Worm (Caenorhabditis elegans) whole organism, L3 larva: Measurements from ENCODE around the gene Y62H9A.5.

ENCODE experiments used
- R02D3.7 ChIP-seq: fragments of 150-350 bp; optimal IDR thresholded peaks from 2 replicates; lab custom pipeline; 2014; ENCODE audit warnings: missing biosample characterization, missing genetic modification characterization
- ZK546.5 ChIP-seq: sonication (generic microtip); optimal IDR thresholded peaks from 2 replicates; lab custom pipeline; 2017; ENCODE audit warnings: missing biosample characterization, missing genetic modification characterization
- aly-2 ChIP-seq: fragments of 150-350 bp; optimal IDR thresholded peaks from 2 replicates; lab custom pipeline; 2014; ENCODE audit warnings: missing biosample characterization, missing genetic modification characterization
- ama-1 ChIP-seq: fragments of 150-350 bp; optimal IDR thresholded peaks from 2 replicates; lab custom pipeline; 2018
- ceh-16 ChIP-seq: sonication (generic microtip); optimal IDR thresholded peaks from 2 replicates; lab custom pipeline; 2017; ENCODE audit warnings: missing biosample characterization, missing genetic modification characterization
- ceh-28 ChIP-seq: fragments of 150-350 bp; optimal IDR thresholded peaks from 2 replicates; lab custom pipeline; 2014; ENCODE audit warnings: missing biosample characterization, missing genetic modification reagents, missing genetic modification characterization
- ceh-82 ChIP-seq: fragments of 150-350 bp; optimal IDR thresholded peaks from 2 replicates; lab custom pipeline; 2014; ENCODE audit warnings: missing biosample characterization, missing genetic modification characterization
- egl-27 ChIP-seq: sonication (generic microtip); optimal IDR thresholded peaks from 4 replicates; lab custom pipeline; 2017; ENCODE audit warnings: missing biosample characterization, missing genetic modification reagents, missing genetic modification characterization
- egl-5 ChIP-seq: fragments of 150-350 bp; optimal IDR thresholded peaks from 2 replicates; lab custom pipeline; 2017; ENCODE audit warnings: missing biosample characterization, missing genetic modification reagents, missing genetic modification characterization, inconsistent platforms
- elt-1 ChIP-seq: fragments of 150-350 bp; optimal IDR thresholded peaks from 2 replicates; lab custom pipeline; 2014; ENCODE audit warnings: missing biosample characterization, missing genetic modification characterization
- eor-1 ChIP-seq, 2 experiments: fragments of 150-350 bp; optimal IDR thresholded peaks; 2 replicates each; lab custom pipeline; 2014 to 2018; ENCODE audit warnings: missing biosample characterization in 2 of 2, missing genetic modification characterization in 2 of 2
- fkh-2 ChIP-seq: fragments of 150-350 bp; optimal IDR thresholded peaks from 2 replicates; lab custom pipeline; 2014; ENCODE audit warnings: missing biosample characterization, missing genetic modification reagents, missing genetic modification characterization
- fos-1 ChIP-seq: fragments of 150-350 bp; optimal IDR thresholded peaks from 2 replicates; lab custom pipeline; 2014; ENCODE audit warnings: missing biosample characterization, missing genetic modification characterization
- hmg-11 ChIP-seq: sonication (generic microtip); optimal IDR thresholded peaks from 2 replicates; lab custom pipeline; 2016; ENCODE audit warnings: missing genetic modification characterization, missing compliant biosample characterization
- lin-39 ChIP-seq: fragments of 150-350 bp; optimal IDR thresholded peaks from 2 replicates; lab custom pipeline; 2018; ENCODE audit warnings: missing biosample characterization, missing genetic modification reagents, missing genetic modification characterization
- lsy-12 ChIP-seq: sonication (generic microtip); optimal IDR thresholded peaks from 2 replicates; lab custom pipeline; 2016; ENCODE audit warnings: mild to moderate bottlenecking, missing genetic modification characterization, missing compliant biosample characterization
- mdl-1 ChIP-seq: fragments of 150-350 bp; optimal IDR thresholded peaks from 2 replicates; lab custom pipeline; 2014; ENCODE audit warnings: missing biosample characterization, missing genetic modification characterization
- mml-1 ChIP-seq: fragments of 150-350 bp; sonication (generic microtip); optimal IDR thresholded peaks from 3 replicates; lab custom pipeline; 2014; ENCODE audit warnings: missing biosample characterization, missing genetic modification characterization
- nhr-237 ChIP-seq: fragments of 150-350 bp; optimal IDR thresholded peaks from 2 replicates; lab custom pipeline; 2014; ENCODE audit warnings: missing biosample characterization, missing genetic modification characterization
- nhr-25 ChIP-seq: sonication (generic microtip); optimal IDR thresholded peaks from 2 replicates; lab custom pipeline; 2017; ENCODE audit warnings: missing biosample characterization, missing genetic modification characterization
- nhr-28 ChIP-seq: fragments of 150-350 bp; optimal IDR thresholded peaks from 2 replicates; lab custom pipeline; 2014; ENCODE audit warnings: missing biosample characterization, missing genetic modification characterization
- nhr-67 ChIP-seq: fragments of 150-350 bp; optimal IDR thresholded peaks from 2 replicates; lab custom pipeline; 2014; ENCODE audit warnings: missing biosample characterization, missing genetic modification characterization
- nhr-76 ChIP-seq: fragments of 150-350 bp; sonication (generic microtip); optimal IDR thresholded peaks from 5 replicates; lab custom pipeline; 2014; ENCODE audit warnings: missing biosample characterization, missing genetic modification characterization
- pha-4 ChIP-seq: fragments of 150-350 bp; optimal IDR thresholded peaks from 2 replicates; lab custom pipeline; 2014; ENCODE audit warnings: missing biosample characterization, missing genetic modification reagents, missing genetic modification characterization
- skn-1 ChIP-seq: fragments of 150-350 bp; optimal IDR thresholded peaks from 2 replicates; lab custom pipeline; 2014; ENCODE audit warnings: missing biosample characterization, missing genetic modification characterization
- snpc-4 ChIP-seq: fragments of 150-350 bp; optimal IDR thresholded peaks from 2 replicates; lab custom pipeline; 2014; ENCODE audit warnings: missing biosample characterization, missing genetic modification characterization
- tbx-2 ChIP-seq: sonication (generic microtip); optimal IDR thresholded peaks from 2 replicates; lab custom pipeline; 2016; ENCODE audit warnings: mild to moderate bottlenecking, missing genetic modification characterization, missing compliant biosample characterization
- unc-39 ChIP-seq: sonication (generic microtip); optimal IDR thresholded peaks from 4 replicates; lab custom pipeline; 2017; ENCODE audit warnings: missing biosample characterization, missing genetic modification characterization
- unc-62 ChIP-seq: fragments of 150-350 bp; sonication (generic microtip); optimal IDR thresholded peaks from 4 replicates; lab custom pipeline; 2014; ENCODE audit warnings: missing biosample characterization, missing genetic modification reagents, missing genetic modification characterization
- zag-1 ChIP-seq: fragments of 150-350 bp; optimal IDR thresholded peaks from 2 replicates; lab custom pipeline; 2014; ENCODE audit warnings: missing biosample characterization, missing genetic modification characterization
- ztf-4 ChIP-seq: fragments of 150-350 bp; optimal IDR thresholded peaks from 2 replicates; lab custom pipeline; 2014; ENCODE audit warnings: missing biosample characterization, missing genetic modification characterization

Gene Y62H9A.5

DNA sequence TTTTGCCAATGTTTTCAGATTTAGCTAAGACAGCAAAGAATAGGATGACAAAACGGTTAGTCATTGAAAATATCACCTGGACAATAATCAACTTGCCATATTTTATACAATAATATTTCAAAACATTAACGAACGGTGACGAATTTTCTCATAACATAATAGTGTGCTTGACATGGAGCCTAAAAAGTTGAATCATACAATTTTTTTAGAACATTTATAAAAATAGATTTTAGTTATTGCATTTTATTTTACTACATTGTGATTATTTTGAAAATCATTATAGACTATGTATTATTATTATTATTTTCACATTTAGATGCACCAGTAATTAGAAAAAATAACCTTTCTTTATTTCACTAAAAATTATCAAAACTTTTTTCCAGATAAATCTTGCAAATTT lies 34.1 kb downstream of the Y62H9A.5 start, which contains the start of gene F54F7.9:
TSS of gene F54F7.9 (minus strand) at position 101 of the 400 bp plus-strand sequence.
- TF ChIP-seq nhr-76 (tag; lab: Kevin White, UChicago) (no peak), eor-1 (tag; optimal IDR thresholded peaks at IDR 0.05; lab: Kevin White, UChicago) (no peak), unc-62 (GFP tag; lab: Kevin White, UChicago) (no peak), zag-1 (no peak), egl-27 (tag; lab: Kevin White, UChicago) (no peak), pha-4 (tag; lab: Kevin White, UChicago) (no peak), aly-2 (no peak), tbx-2 (tag; lab: Kevin White, UChicago) (no peak), lin-39 (tag; lab: Kevin White, UChicago) (no peak), hmg-11 (tag; lab: Kevin White, UChicago) (no peak), fkh-2 (tag; lab: Kevin White, UChicago) (no peak), ceh-28 (tag; lab: Kevin White, UChicago) (no peak), skn-1 (no peak), lsy-12 (no peak), mdl-1 (tag; lab: Kevin White, UChicago) (no peak), ztf-4 (tag; lab: Kevin White, UChicago) (no peak), ama-1 (no peak), snpc-4 (tag; lab: Kevin White, UChicago) (no peak), egl-5 (no peak), nhr-67 (tag; lab: Kevin White, UChicago) (no peak)

DNA sequence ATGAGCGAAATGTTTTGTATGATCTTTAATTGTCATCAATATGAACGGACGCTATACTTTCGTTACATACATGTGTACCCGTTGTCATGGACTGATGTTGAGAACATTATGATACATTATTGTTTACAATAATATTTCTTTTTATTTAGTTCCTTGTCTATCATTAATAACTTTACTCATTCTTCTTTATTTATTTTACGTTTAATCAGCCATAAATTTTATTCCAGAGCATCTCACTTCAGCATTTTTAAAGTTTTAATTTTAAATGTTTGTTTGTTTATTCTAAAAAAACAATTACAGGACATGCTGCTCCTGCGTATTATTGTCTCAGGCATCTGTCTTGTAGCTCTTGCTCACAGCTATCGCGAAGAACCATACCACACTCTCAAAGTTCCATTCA lies 39.3 kb downstream of the Y62H9A.5 start, which contains the start of gene F54F7.2:
TSS of gene F54F7.2 (plus strand) at position 301 of the 400 bp plus-strand sequence.
- TF ChIP-seq nhr-76 (tag; lab: Kevin White, UChicago) (no peak), nhr-237 (tag; lab: Kevin White, UChicago) (no peak), ceh-16 (tag; lab: Kevin White, UChicago) (no peak), unc-39 (tag; lab: Kevin White, UChicago) (no peak), unc-62 (GFP tag; lab: Kevin White, UChicago) (no peak), R02D3.7 (no peak), ZK546.5 (tag; lab: Kevin White, UChicago) (no peak), mml-1 (no peak), nhr-67 (tag; lab: Kevin White, UChicago) (no peak), lin-39 (tag; lab: Kevin White, UChicago) (no peak), pha-4 (tag; lab: Kevin White, UChicago) (no peak), lsy-12 (no peak), skn-1 (no peak), ceh-82 (no peak)

DNA sequence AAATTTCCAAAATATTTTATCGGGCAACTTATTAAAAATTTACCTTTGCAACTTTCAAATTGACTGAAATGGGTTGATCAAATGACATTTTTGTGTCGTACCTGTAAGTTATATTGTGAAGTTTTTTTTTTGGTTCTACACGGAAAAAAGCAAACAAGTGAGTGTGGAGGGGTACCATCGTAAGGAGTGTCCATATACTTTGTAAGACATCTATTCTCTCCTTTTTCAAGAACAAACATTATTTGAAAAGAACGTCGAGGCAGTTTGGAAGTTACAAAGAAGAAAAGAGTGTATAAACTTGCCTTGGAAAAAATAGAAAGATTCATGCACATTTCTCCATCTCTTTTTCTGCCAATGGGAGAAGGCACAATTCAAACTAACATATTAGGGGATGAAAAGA lies 45.3 kb downstream of the Y62H9A.5 start, which contains the start of gene taf-7.1:
TSS of gene taf-7.1 (minus strand) at position 101 of the 400 bp plus-strand sequence.
- no peak for TF ChIP-seq nhr-25
- TF ChIP-seq elt-1: no peak
- no peak for TF ChIP-seq ztf-4 (tag; lab: Kevin White, UChicago)
- no peak for TF ChIP-seq nhr-28 (tag; lab: Kevin White, UChicago)
- no peak for TF ChIP-seq zag-1
- TF ChIP-seq fos-1 (tag; lab: Kevin White, UChicago): no peak
